Worm (Caenorhabditis elegans) whole organism, L3 larva: Measurements from ENCODE around the gene str-151.

Source experiments
- R02D3.7 ChIP-seq: fragments of 150-350 bp; optimal IDR thresholded peaks from 2 replicates; lab custom pipeline; 2014; ENCODE audit warnings: missing biosample characterization, missing genetic modification characterization
- ZK546.5 ChIP-seq: sonication (generic microtip); optimal IDR thresholded peaks from 2 replicates; lab custom pipeline; 2017; ENCODE audit warnings: missing biosample characterization, missing genetic modification characterization
- ama-1 ChIP-seq: fragments of 150-350 bp; optimal IDR thresholded peaks from 2 replicates; lab custom pipeline; 2018
- ceh-28 ChIP-seq: fragments of 150-350 bp; optimal IDR thresholded peaks from 2 replicates; lab custom pipeline; 2014; ENCODE audit warnings: missing biosample characterization, missing genetic modification reagents, missing genetic modification characterization
- daf-12 ChIP-seq: fragments of 150-350 bp; optimal IDR thresholded peaks from 2 replicates; lab custom pipeline; 2014; ENCODE audit warnings: missing biosample characterization, missing genetic modification reagents, missing genetic modification characterization
- egl-5 ChIP-seq: fragments of 150-350 bp; optimal IDR thresholded peaks from 2 replicates; lab custom pipeline; 2017; ENCODE audit warnings: missing biosample characterization, missing genetic modification reagents, missing genetic modification characterization, inconsistent platforms
- elt-1 ChIP-seq: fragments of 150-350 bp; optimal IDR thresholded peaks from 2 replicates; lab custom pipeline; 2014; ENCODE audit warnings: missing biosample characterization, missing genetic modification characterization
- elt-2 ChIP-seq: sonication (generic microtip); optimal IDR thresholded peaks from 2 replicates; lab custom pipeline; 2016; ENCODE audit warnings: missing genetic modification reagents, mild to moderate bottlenecking, missing genetic modification characterization, missing compliant biosample characterization
- eor-1 ChIP-seq, 2 experiments: fragments of 150-350 bp; optimal IDR thresholded peaks; 2 replicates each; lab custom pipeline; 2014 to 2018; ENCODE audit warnings: missing biosample characterization in 2 of 2, missing genetic modification characterization in 2 of 2
- fkh-10 ChIP-seq: sonication (generic microtip); optimal IDR thresholded peaks from 2 replicates; lab custom pipeline; 2017; ENCODE audit warnings: missing biosample characterization, missing genetic modification reagents, missing genetic modification characterization
- fos-1 ChIP-seq: fragments of 150-350 bp; optimal IDR thresholded peaks from 2 replicates; lab custom pipeline; 2014; ENCODE audit warnings: missing biosample characterization, missing genetic modification characterization
- lin-15B ChIP-seq: fragments of 150-350 bp; optimal IDR thresholded peaks from 2 replicates; lab custom pipeline; 2014; ENCODE audit warnings: missing biosample characterization, missing genetic modification characterization
- lin-39 ChIP-seq: fragments of 150-350 bp; optimal IDR thresholded peaks from 2 replicates; lab custom pipeline; 2018; ENCODE audit warnings: missing biosample characterization, missing genetic modification reagents, missing genetic modification characterization
- lsy-12 ChIP-seq: sonication (generic microtip); optimal IDR thresholded peaks from 2 replicates; lab custom pipeline; 2016; ENCODE audit warnings: mild to moderate bottlenecking, missing genetic modification characterization, missing compliant biosample characterization
- nfya-1 ChIP-seq: sonication (generic microtip); optimal IDR thresholded peaks from 2 replicates; lab custom pipeline; 2017; ENCODE audit warnings: missing genetic modification characterization, mild to moderate bottlenecking, missing compliant biosample characterization, antibody characterized with exemption, moderate library complexity; ENCODE audit not compliant: insufficient read depth
- nhr-11 ChIP-seq: fragments of 150-350 bp; optimal IDR thresholded peaks from 2 replicates; lab custom pipeline; 2014; ENCODE audit warnings: missing biosample characterization, missing genetic modification characterization
- nhr-23 ChIP-seq: fragments of 150-350 bp; optimal IDR thresholded peaks from 2 replicates; lab custom pipeline; 2014; ENCODE audit warnings: missing biosample characterization, missing genetic modification reagents, missing genetic modification characterization
- nhr-43 ChIP-seq: sonication (generic microtip); optimal IDR thresholded peaks from 2 replicates; lab custom pipeline; 2016; ENCODE audit warnings: mild to moderate bottlenecking, missing genetic modification characterization, missing compliant biosample characterization; ENCODE audit not compliant: poor library complexity, severe bottlenecking
- nhr-67 ChIP-seq: fragments of 150-350 bp; optimal IDR thresholded peaks from 2 replicates; lab custom pipeline; 2014; ENCODE audit warnings: missing biosample characterization, missing genetic modification characterization
- nhr-76 ChIP-seq: fragments of 150-350 bp; sonication (generic microtip); optimal IDR thresholded peaks from 5 replicates; lab custom pipeline; 2014; ENCODE audit warnings: missing biosample characterization, missing genetic modification characterization
- pha-4 ChIP-seq: fragments of 150-350 bp; optimal IDR thresholded peaks from 2 replicates; lab custom pipeline; 2014; ENCODE audit warnings: missing biosample characterization, missing genetic modification reagents, missing genetic modification characterization
- pqm-1 ChIP-seq: fragments of 150-350 bp; optimal IDR thresholded peaks from 2 replicates; lab custom pipeline; 2017; ENCODE audit warnings: missing biosample characterization, missing genetic modification characterization, inconsistent platforms
- sea-2 ChIP-seq: fragments of 150-350 bp; sonication (generic microtip); optimal IDR thresholded peaks from 4 replicates; lab custom pipeline; 2014; ENCODE audit warnings: missing biosample characterization, missing genetic modification reagents, missing genetic modification characterization
- skn-1 ChIP-seq: fragments of 150-350 bp; optimal IDR thresholded peaks from 2 replicates; lab custom pipeline; 2014; ENCODE audit warnings: missing biosample characterization, missing genetic modification characterization
- tbx-2 ChIP-seq: sonication (generic microtip); optimal IDR thresholded peaks from 2 replicates; lab custom pipeline; 2016; ENCODE audit warnings: mild to moderate bottlenecking, missing genetic modification characterization, missing compliant biosample characterization
- unc-62 ChIP-seq: fragments of 150-350 bp; sonication (generic microtip); optimal IDR thresholded peaks from 4 replicates; lab custom pipeline; 2014; ENCODE audit warnings: missing biosample characterization, missing genetic modification reagents, missing genetic modification characterization
- zag-1 ChIP-seq: fragments of 150-350 bp; optimal IDR thresholded peaks from 2 replicates; lab custom pipeline; 2014; ENCODE audit warnings: missing biosample characterization, missing genetic modification characterization
- ztf-11 ChIP-seq: fragments of 150-350 bp; optimal IDR thresholded peaks from 2 replicates; lab custom pipeline; 2014; ENCODE audit warnings: missing biosample characterization, missing genetic modification characterization
- ztf-4 ChIP-seq: fragments of 150-350 bp; optimal IDR thresholded peaks from 2 replicates; lab custom pipeline; 2014; ENCODE audit warnings: missing biosample characterization, missing genetic modification characterization

The str-151 gene

DNA sequence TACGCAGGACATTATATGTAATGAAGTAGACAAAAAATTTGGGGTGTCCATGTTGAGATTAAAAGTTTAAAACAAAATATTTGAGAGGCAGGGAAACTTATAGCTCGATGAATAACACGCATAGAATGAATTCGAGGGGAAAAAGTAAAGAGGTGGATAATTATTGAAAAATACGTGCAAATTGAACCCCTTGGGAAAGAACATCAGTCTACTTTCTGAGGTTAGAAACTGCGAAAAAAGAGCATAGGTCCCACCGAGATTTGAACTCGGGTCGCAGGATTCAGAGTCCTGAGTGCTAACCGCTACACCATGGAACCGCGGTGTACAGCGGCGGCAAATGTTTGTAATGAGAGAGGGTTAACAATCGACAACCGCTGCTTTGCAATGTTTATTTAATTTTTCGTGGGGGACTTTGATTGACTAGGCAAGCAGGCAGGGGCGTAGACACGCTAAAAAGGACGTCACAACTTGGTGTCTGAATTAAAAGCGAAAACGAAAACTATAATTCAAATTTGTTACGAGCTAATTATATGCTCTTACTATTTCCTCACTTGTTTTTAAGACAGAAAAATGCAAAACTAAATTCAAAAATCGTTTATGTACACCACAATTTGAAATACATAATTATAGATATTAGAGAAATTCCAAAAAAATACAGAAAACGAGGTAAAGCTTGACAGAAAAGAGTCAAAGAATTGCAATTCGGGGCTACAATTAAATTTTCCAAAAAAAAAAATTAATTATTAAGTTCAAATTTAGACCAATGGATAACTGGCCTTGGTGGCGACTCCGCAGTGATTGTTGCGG lies 16.2 kb downstream of the str-151 start, which contains the start of gene srh-269 (continued):
- TF ChIP-seq egl-5 (tag; lab: Kevin White, UChicago) (no peak), sea-2 (GFP tag; lab: Kevin White, UChicago) (no peak), unc-62 (no peak), ceh-28 (tag; lab: Kevin White, UChicago) (no peak), tbx-2 (tag; lab: Kevin White, UChicago) (no peak), elt-2 (tag; lab: Kevin White, UChicago) (peak; percentile 61), fos-1 (tag; lab: Kevin White, UChicago) (peak; percentile 68), pqm-1 (tag; lab: Kevin White, UChicago) (peak; percentile 32), zag-1 (tag; lab: Kevin White, UChicago) (no peak), fkh-10 (GFP tag; lab: Kevin White, UChicago) (no peak), lin-15B (tag; lab: Kevin White, UChicago) (no peak), nhr-11 (tag; lab: Kevin White, UChicago) (no peak), ztf-4 (peak; percentile 56), nhr-23 (tag; lab: Kevin White, UChicago) (no peak), ama-1 (peak; percentile 95), daf-12 (no peak), nhr-43 (tag; lab: Kevin White, UChicago) (peak; percentile 71)

DNA sequence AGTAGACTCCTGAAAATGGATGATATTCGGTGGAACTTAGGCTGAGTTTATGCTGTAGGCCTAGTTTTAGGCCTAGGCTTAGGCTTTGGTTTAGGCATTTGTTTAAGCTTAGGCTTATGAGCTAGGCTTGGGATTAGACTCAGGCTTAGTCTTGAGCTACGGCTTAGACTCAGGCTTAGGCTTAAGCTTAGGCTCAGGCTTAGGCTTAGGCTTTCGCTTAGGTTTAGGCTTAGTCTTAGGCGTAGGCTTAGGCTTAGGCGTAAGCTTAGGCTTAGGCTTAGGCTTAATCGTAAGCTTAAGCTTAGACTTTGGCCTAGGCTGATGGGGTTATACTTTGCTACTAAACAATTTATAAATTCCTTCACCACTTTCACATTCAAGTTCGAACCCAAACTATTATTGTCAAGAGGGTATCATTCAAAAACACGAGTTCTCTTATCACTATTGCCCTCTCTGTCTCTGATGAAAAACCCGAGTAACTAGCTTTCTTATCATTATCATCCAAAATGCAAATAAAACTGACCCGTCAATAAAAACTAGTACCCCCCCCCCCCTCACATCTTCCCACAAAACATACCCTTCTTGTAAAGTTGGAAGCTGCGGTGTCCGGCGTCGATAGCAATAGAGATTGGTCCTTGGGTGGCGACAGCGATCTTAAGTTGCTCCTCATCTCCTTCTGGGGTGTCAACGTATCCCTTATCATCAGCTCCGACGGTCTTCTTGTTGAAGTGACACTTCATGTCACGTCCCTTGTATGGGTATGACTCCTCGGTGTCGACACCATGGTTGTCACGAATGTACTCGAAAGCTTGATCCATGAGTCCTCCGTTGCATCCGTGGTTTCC lies 17.2 kb downstream of the str-151 start:
- TF ChIP-seq pha-4 (tag; lab: Kevin White, UChicago) (peak; percentile 30), pqm-1 (tag; lab: Kevin White, UChicago) (peak; percentile 44), nhr-43 (tag; lab: Kevin White, UChicago) (peak; percentile 56), ama-1 (peak; percentile 55), tbx-2 (tag; lab: Kevin White, UChicago) (no peak), elt-2 (tag; lab: Kevin White, UChicago) (peak; percentile 82), eor-1 (tag; optimal IDR thresholded peaks at IDR 0.05; lab: Kevin White, UChicago) (no peak)
- TF ChIP-seq, all 47 proteins: peak for 5

DNA sequence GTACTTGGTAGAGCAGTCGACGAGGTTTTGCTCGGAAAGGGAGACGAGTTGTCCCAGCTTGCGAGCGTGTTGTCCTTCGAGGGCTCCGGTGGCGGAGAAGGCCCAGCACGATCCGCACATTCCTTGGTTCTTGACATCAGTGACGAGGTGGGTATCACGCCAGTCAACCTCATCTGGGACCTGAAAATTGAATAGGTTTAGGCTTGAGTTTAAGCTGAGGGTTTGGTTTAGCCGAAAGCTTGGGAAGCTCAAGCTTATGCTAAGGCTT lies 17.7 kb downstream of the str-151 start:
- no peak for TF ChIP-seq ztf-11
- TF ChIP-seq nhr-67 (tag; lab: Kevin White, UChicago) = no peak
- no peak for TF ChIP-seq lin-39
- TF ChIP-seq lin-15B (tag; lab: Kevin White, UChicago) = no peak
- no peak for TF ChIP-seq nhr-76 (tag; lab: Kevin White, UChicago)
- no peak for TF ChIP-seq nhr-23 (tag; lab: Kevin White, UChicago)
- no peak for TF ChIP-seq nhr-11 (tag; lab: Kevin White, UChicago)
- TF ChIP-seq elt-2 (tag; lab: Kevin White, UChicago) = no peak
- no peak for TF ChIP-seq lsy-12 (tag; lab: Kevin White, UChicago)
- no peak for TF ChIP-seq elt-1 (tag; lab: Kevin White, UChicago)
- TF ChIP-seq pqm-1 (tag; lab: Kevin White, UChicago) = no peak
- no peak for TF ChIP-seq R02D3.7 (tag; lab: Kevin White, UChicago)
- no peak for TF ChIP-seq ZK546.5 (tag; lab: Kevin White, UChicago)
- no peak for TF ChIP-seq skn-1 (tag; lab: Kevin White, UChicago)

DNA sequence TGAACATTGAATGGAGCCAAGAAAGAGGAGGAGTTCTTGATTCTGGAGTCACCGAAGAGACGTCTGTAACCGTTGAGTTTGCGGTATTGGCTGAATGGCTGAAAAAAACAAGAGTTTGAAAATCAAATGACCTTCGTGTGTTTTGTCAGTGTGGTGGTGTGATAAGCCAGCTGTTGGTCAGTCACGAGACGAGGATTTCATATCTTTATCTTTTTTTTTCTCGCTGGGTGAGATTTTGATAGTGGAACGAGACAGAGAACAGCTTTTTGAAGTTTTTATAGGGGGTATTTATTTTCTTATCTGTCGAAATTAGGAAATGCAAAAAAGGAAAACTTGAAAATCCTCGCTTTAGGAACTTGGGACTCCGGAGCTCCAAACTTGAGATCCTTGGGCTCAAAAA lies 18.5 kb downstream of the str-151 start:
- TF ChIP-seq pha-4 (tag; lab: Kevin White, UChicago) = no peak
- peak; percentile 42 for TF ChIP-seq ama-1
- no peak for TF ChIP-seq ztf-11
- TF ChIP-seq nhr-43 (tag; lab: Kevin White, UChicago) = peak; percentile 53
- peak; percentile 7 for TF ChIP-seq ceh-28 (tag; lab: Kevin White, UChicago)
- no peak for TF ChIP-seq lin-15B (tag; lab: Kevin White, UChicago)
- no peak for TF ChIP-seq R02D3.7 (tag; lab: Kevin White, UChicago)
- peak; percentile 5 for TF ChIP-seq nfya-1 (tag; lab: Kevin White, UChicago)
